Fruit fly (Drosophila melanogaster): Measurements from ENCODE around the gene Ugt316A1.

Ugt316A1 gene

dm6 chr3L:19085688-19086363 is 23.2 kb upstream of the Ugt316A1 start:
- no peak for TF ChIP-seq EcR (GFP tag; optimal IDR thresholded peaks at IDR 0.05)
- TF ChIP-seq usp (GFP tag; optimal IDR thresholded peaks at IDR 0.05), result no peak
- no peak for TF ChIP-seq CG8478 (optimal IDR thresholded peaks at IDR 0.05)
- TF ChIP-seq pan (optimal IDR thresholded peaks at IDR 0.05), result no peak
- no peak for TF ChIP-seq Dll (optimal IDR thresholded peaks at IDR 0.05)
- TF ChIP-seq psq (optimal IDR thresholded peaks at IDR 0.05), result no peak

dm6 chr3L:19083126-19083525 is 20.5 kb upstream of the Ugt316A1 start:
- TF ChIP-seq pan (optimal IDR thresholded peaks at IDR 0.05), result no peak
- no peak for TF ChIP-seq EcR (GFP tag; optimal IDR thresholded peaks at IDR 0.05)
- no peak for TF ChIP-seq Dll (optimal IDR thresholded peaks at IDR 0.05)
- TF ChIP-seq usp (GFP tag; optimal IDR thresholded peaks at IDR 0.05), result no peak
- TF ChIP-seq CG8478 (optimal IDR thresholded peaks at IDR 0.05), result no peak
- no peak for TF ChIP-seq psq (optimal IDR thresholded peaks at IDR 0.05)

dm6 chr3L:19080926-19081700 is 18.5 kb upstream of the Ugt316A1 start:
- TF ChIP-seq EcR (GFP tag; optimal IDR thresholded peaks at IDR 0.05) (peak; percentile 61 to 91), psq (optimal IDR thresholded peaks at IDR 0.05) (no peak)

dm6 chr3L:19079798-19080691 is 17.4 kb upstream of the Ugt316A1 start:
- TF ChIP-seq CG8478 (optimal IDR thresholded peaks at IDR 0.05), result no peak
- no peak for TF ChIP-seq psq (optimal IDR thresholded peaks at IDR 0.05)
- no peak for TF ChIP-seq pan (optimal IDR thresholded peaks at IDR 0.05)
- no peak for TF ChIP-seq EcR (GFP tag; optimal IDR thresholded peaks at IDR 0.05)
- no peak for TF ChIP-seq Dll (optimal IDR thresholded peaks at IDR 0.05)
- TF ChIP-seq usp (GFP tag; optimal IDR thresholded peaks at IDR 0.05), result no peak

dm6 chr3L:19079067-19079466 is 16.5 kb upstream of the Ugt316A1 start:
- TF ChIP-seq usp (GFP tag; optimal IDR thresholded peaks at IDR 0.05) (no peak), psq (optimal IDR thresholded peaks at IDR 0.05) (no peak), pan (optimal IDR thresholded peaks at IDR 0.05) (no peak), EcR (GFP tag; optimal IDR thresholded peaks at IDR 0.05) (no peak), Dll (optimal IDR thresholded peaks at IDR 0.05) (no peak), CG8478 (optimal IDR thresholded peaks at IDR 0.05) (no peak)

dm6 chr3L:19078444-19078843 is 15.8 kb upstream of the Ugt316A1 start:
- no peak for TF ChIP-seq CG8478 (optimal IDR thresholded peaks at IDR 0.05)

dm6 chr3L:19075976-19076375 is 13.4 kb upstream of the Ugt316A1 start:
- TF ChIP-seq psq (optimal IDR thresholded peaks at IDR 0.05), result no peak
- TF ChIP-seq usp (GFP tag; optimal IDR thresholded peaks at IDR 0.05), result no peak
- no peak for TF ChIP-seq EcR (GFP tag; optimal IDR thresholded peaks at IDR 0.05)
- no peak for TF ChIP-seq pan (optimal IDR thresholded peaks at IDR 0.05)
- TF ChIP-seq Dll (optimal IDR thresholded peaks at IDR 0.05), result no peak
- TF ChIP-seq CG8478 (optimal IDR thresholded peaks at IDR 0.05), result no peak

dm6 chr3L:19074673-19075402 is 12.2 kb upstream of the Ugt316A1 start:
- TF ChIP-seq EcR (GFP tag; optimal IDR thresholded peaks at IDR 0.05), result no peak
- TF ChIP-seq psq (optimal IDR thresholded peaks at IDR 0.05), result no peak
- no peak for TF ChIP-seq CG8478 (optimal IDR thresholded peaks at IDR 0.05)
- TF ChIP-seq Dll (optimal IDR thresholded peaks at IDR 0.05), result no peak
- no peak for TF ChIP-seq pan (optimal IDR thresholded peaks at IDR 0.05)
- TF ChIP-seq usp (GFP tag; optimal IDR thresholded peaks at IDR 0.05), result no peak

dm6 chr3L:19073909-19074239 is 11.3 kb upstream of the Ugt316A1 start:
- TF ChIP-seq pan (optimal IDR thresholded peaks at IDR 0.05) (no peak), EcR (GFP tag; optimal IDR thresholded peaks at IDR 0.05) (no peak), Dll (optimal IDR thresholded peaks at IDR 0.05) (no peak), psq (optimal IDR thresholded peaks at IDR 0.05) (no peak), CG8478 (optimal IDR thresholded peaks at IDR 0.05) (no peak), usp (GFP tag; optimal IDR thresholded peaks at IDR 0.05) (no peak)

- TF ChIP-seq psq (optimal IDR thresholded peaks at IDR 0.05) (no peak), Dll (optimal IDR thresholded peaks at IDR 0.05) (no peak), CG8478 (optimal IDR thresholded peaks at IDR 0.05) (no peak), usp (GFP tag; optimal IDR thresholded peaks at IDR 0.05) (no peak), pan (optimal IDR thresholded peaks at IDR 0.05) (no peak)
Observed at dm6 chr3L:19073029-19073908, 10.7 kb upstream of the Ugt316A1 start.

dm6 chr3L:19072177-19072603 is 9.6 kb upstream of the Ugt316A1 start:
- TF ChIP-seq usp (GFP tag; optimal IDR thresholded peaks at IDR 0.05), result no peak
- no peak for TF ChIP-seq pan (optimal IDR thresholded peaks at IDR 0.05)
- TF ChIP-seq CG8478 (optimal IDR thresholded peaks at IDR 0.05), result no peak
- TF ChIP-seq Dll (optimal IDR thresholded peaks at IDR 0.05), result no peak
- no peak for TF ChIP-seq EcR (GFP tag; optimal IDR thresholded peaks at IDR 0.05)
- TF ChIP-seq psq (optimal IDR thresholded peaks at IDR 0.05), result no peak
